Fruit fly (Drosophila melanogaster): ENCODE results near the gene CG43814.
A peak's percentile ranks its signal among the peaks of the same experiment; 100 is the strongest.

Gene CG43814

dm6 chr2L:18844479-18844878 is 39.3 kb upstream of the CG43814 start, which contains the start of gene CG33120:
CG33120 (minus strand) TSS chr2L:18844579.
- TF ChIP-seq Ets96B (tag; optimal IDR thresholded peaks at IDR 0.05), result no peak

dm6 chr2L:18843560-18843959 is 38.4 kb upstream of the CG43814 start:
- peak; percentile 62 for TF ChIP-seq esn (GFP tag; optimal IDR thresholded peaks at IDR 0.05)
- peak; percentile 48 for TF ChIP-seq lz (GFP tag; optimal IDR thresholded peaks at IDR 0.05)
- peak; percentile 35 for TF ChIP-seq Sox102F (GFP tag; optimal IDR thresholded peaks at IDR 0.05)
- peak; percentile 38 for TF ChIP-seq CG31627 (GFP tag; optimal IDR thresholded peaks at IDR 0.05)
- TF ChIP-seq vri (GFP tag; optimal IDR thresholded peaks at IDR 0.05), result peak; percentile 64
- peak; percentile 52 for TF ChIP-seq Hr39 (GFP tag; optimal IDR thresholded peaks at IDR 0.05)
- peak; percentile 41 for TF ChIP-seq Met (GFP tag; optimal IDR thresholded peaks at IDR 0.05)
- no peak for TF ChIP-seq CG8319 (GFP tag; optimal IDR thresholded peaks at IDR 0.05)
- TF ChIP-seq Hr38 (GFP tag; optimal IDR thresholded peaks at IDR 0.05), result no peak

dm6 chr2L:18841210-18841609 is 36.1 kb upstream of the CG43814 start, which contains the start of gene CG31752:
CG31752 (minus strand) TSS chr2L:18841310.
- no peak for TF ChIP-seq svp (GFP tag)
- TF ChIP-seq Ets21C (GFP tag; optimal IDR thresholded peaks at IDR 0.05), result no peak
- TF ChIP-seq CG8319 (GFP tag; optimal IDR thresholded peaks at IDR 0.05), result no peak
- TF ChIP-seq CG16779 (tag; optimal IDR thresholded peaks at IDR 0.05), result no peak
- no peak for TF ChIP-seq CG3919 (GFP tag; optimal IDR thresholded peaks at IDR 0.05)
- TF ChIP-seq net (GFP tag; optimal IDR thresholded peaks at IDR 0.05), result no peak
- no peak for TF ChIP-seq OdsH (GFP tag; optimal IDR thresholded peaks at IDR 0.05)
- TF ChIP-seq Met (GFP tag; optimal IDR thresholded peaks at IDR 0.05), result no peak
- no peak for TF ChIP-seq Gug (GFP tag; IDR thresholded peaks at IDR 0.05)
- no peak for TF ChIP-seq Sox102F (GFP tag; optimal IDR thresholded peaks at IDR 0.05)
- TF ChIP-seq Sox14 (GFP tag; optimal IDR thresholded peaks at IDR 0.05), result no peak
- no peak for TF ChIP-seq Eip78C (GFP tag)
- no peak for TF ChIP-seq Lpt (GFP tag; optimal IDR thresholded peaks at IDR 0.05)
- TF ChIP-seq dac (GFP tag; optimal IDR thresholded peaks at IDR 0.05), result no peak

- TF ChIP-seq Sox102F (GFP tag; optimal IDR thresholded peaks at IDR 0.05), result peak; percentile 82
- peak; percentile 53 for TF ChIP-seq CG8319 (GFP tag; optimal IDR thresholded peaks at IDR 0.05)
- peak; percentile 62 for TF ChIP-seq CG10631 (GFP tag; optimal IDR thresholded peaks at IDR 0.05)
- peak; percentile 54 to 62 for TF ChIP-seq salr (GFP tag; optimal IDR thresholded peaks at IDR 0.05)
- TF ChIP-seq CG4318 (GFP tag; optimal IDR thresholded peaks at IDR 0.05), result no peak
- TF ChIP-seq acj6 (GFP tag; optimal IDR thresholded peaks at IDR 0.05), result no peak
- TF ChIP-seq CG7368 (GFP tag; optimal IDR thresholded peaks at IDR 0.05), result peak; percentile 65
- peak; percentile 85 for TF ChIP-seq CG31627 (GFP tag; optimal IDR thresholded peaks at IDR 0.05)
- peak; percentile 63; the same call in 2 of the 3 replicates for TF ChIP-seq CG6163 (GFP tag; IDR thresholded peaks at IDR 0.05)
- peak; percentile 81 for TF ChIP-seq CG3919 (GFP tag; optimal IDR thresholded peaks at IDR 0.05)
- TF ChIP-seq CG8119 (GFP tag; IDR thresholded peaks at IDR 0.05), result 0 out of 3 replicates have a peak, but pooled peaks have one; percentile 15
- no peak for TF ChIP-seq CG6276 (GFP tag; optimal IDR thresholded peaks at IDR 0.05)
- TF ChIP-seq dsx (GFP tag; optimal IDR thresholded peaks at IDR 0.05; ENCODE audit: poor library complexity, severe bottlenecking), result peak; percentile 55
- no peak for TF ChIP-seq CG9139 (GFP tag; optimal IDR thresholded peaks at IDR 0.05)
- no peak for TF ChIP-seq Eip93F (GFP tag; optimal IDR thresholded peaks at IDR 0.05)
- TF ChIP-seq CG16779 (tag; optimal IDR thresholded peaks at IDR 0.05), result no peak
- peak; percentile 57 for TF ChIP-seq CG6808 (GFP tag; optimal IDR thresholded peaks at IDR 0.05)
- peak; percentile 85 for TF ChIP-seq cyc (GFP tag; optimal IDR thresholded peaks at IDR 0.05)
- 0 out of 2 replicates have a peak, but pooled peaks have one; percentile 17 for TF ChIP-seq CG15336 (GFP tag; IDR thresholded peaks at IDR 0.05)
- TF ChIP-seq Hr38 (GFP tag; optimal IDR thresholded peaks at IDR 0.05), result no peak
- 0 out of 3 replicates have a peak, but pooled peaks have one; percentile 36 for TF ChIP-seq eg (GFP tag; IDR thresholded peaks at IDR 0.05)
- TF ChIP-seq CG10669 (GFP tag; optimal IDR thresholded peaks at IDR 0.05), result peak; percentile 57
- TF ChIP-seq CG34406 (GFP tag; optimal IDR thresholded peaks at IDR 0.05), result peak; percentile 50
- no peak for TF ChIP-seq Lpt (GFP tag; optimal IDR thresholded peaks at IDR 0.05)
- peak; percentile 50 for TF ChIP-seq CG3032 (tag; optimal IDR thresholded peaks at IDR 0.05)
- no peak for TF ChIP-seq Gug (GFP tag; IDR thresholded peaks at IDR 0.05)
- TF ChIP-seq Blimp-1 (GFP tag; optimal IDR thresholded peaks at IDR 0.05), result peak; percentile 19
- TF ChIP-seq CG32006 (GFP tag; optimal IDR thresholded peaks at IDR 0.05), result no peak
- TF ChIP-seq net (GFP tag; optimal IDR thresholded peaks at IDR 0.05), result peak; percentile 72
- no peak for TF ChIP-seq vri (GFP tag; optimal IDR thresholded peaks at IDR 0.05)
- TF ChIP-seq Smox (GFP tag; optimal IDR thresholded peaks at IDR 0.05), result no peak
- TF ChIP-seq fkh (GFP tag; optimal IDR thresholded peaks at IDR 0.05), result peak; percentile 77
Measured at dm6 chr2L:18839143-18839872, 34.2 kb upstream of the CG43814 start, which contains the start of gene CG10600. CG10600 (minus strand) TSS chr2L:18839679.

Data from whole organism, prepupa.